Worm (Caenorhabditis elegans) whole organism, L4 larva: ENCODE data around the gene K08B12.1.

ENCODE experiments used
- D1046.2 ChIP-seq: fragments of 200-800 bp; sonication (Bioruptor generic); IDR thresholded peaks from 2 replicates; pipeline ENCODE4 v1.3.6; 2022; ENCODE audit warnings: missing genetic modification characterization, missing compliant biosample characterization
- F10B5.3 ChIP-seq: sonication (generic microtip); optimal IDR thresholded peaks from 2 replicates; lab custom pipeline; 2016; ENCODE audit warnings: mild to moderate bottlenecking, missing genetic modification characterization, missing compliant biosample characterization
- F44E2.7 ChIP-seq: fragments of 200-800 bp; sonication (Bioruptor generic); IDR thresholded peaks from 2 replicates; pipeline ENCODE4 v2.1.2; 2022; ENCODE audit warnings: missing genetic modification characterization, missing compliant biosample characterization
- T20F7.1 ChIP-seq: fragments of 200-800 bp; sonication (Bioruptor generic); optimal IDR thresholded peaks from 2 replicates; lab custom pipeline; 2018; ENCODE audit warnings: mild to moderate bottlenecking, missing genetic modification characterization, missing compliant biosample characterization
- T26A8.4 ChIP-seq: fragments of 200-800 bp; sonication (Bioruptor generic); IDR thresholded peaks from 2 replicates; pipeline ENCODE4 v1.3.6; 2022; ENCODE audit warnings: missing genetic modification characterization, missing compliant biosample characterization
- Y105C5A.15 ChIP-seq: fragments of 200-800 bp; sonication (Bioruptor generic); IDR thresholded peaks from 2 replicates; pipeline ENCODE4 v1.3.6; 2022; ENCODE audit warnings: missing genetic modification characterization, missing compliant biosample characterization
- ZK337.2 ChIP-seq: fragments of 200-800 bp; sonication (Bioruptor generic); IDR thresholded peaks from 2 replicates; pipeline ENCODE4 v1.3.6; 2022; ENCODE audit warnings: missing genetic modification reagents, missing genetic modification characterization, missing compliant biosample characterization
- ZK546.5 ChIP-seq, 2 experiments: sonication (generic microtip); optimal IDR thresholded peaks; 2 replicates each; lab custom pipeline; 2017; ENCODE audit warnings: missing biosample characterization in 2 of 2, missing genetic modification characterization in 2 of 2
- ama-1 ChIP-seq: fragments of 150-350 bp; optimal IDR thresholded peaks from 2 replicates; lab custom pipeline; 2014; ENCODE audit warnings: inconsistent platforms, mixed read lengths
- arid-1 ChIP-seq: fragments of 200-800 bp; sonication (Bioruptor generic); conservative IDR thresholded peaks from 2 replicates; pipeline ENCODE4 v1.3.6; 2022; ENCODE audit warnings: missing genetic modification reagents, missing genetic modification characterization, missing compliant biosample characterization
- attf-4 ChIP-seq: sonication (generic microtip); optimal IDR thresholded peaks from 3 replicates; lab custom pipeline; 2017; ENCODE audit warnings: missing biosample characterization, missing genetic modification characterization
- ceh-28 ChIP-seq: fragments of 150-350 bp; optimal IDR thresholded peaks from 2 replicates; lab custom pipeline; 2014; ENCODE audit warnings: missing biosample characterization, missing genetic modification reagents, missing genetic modification characterization
- ceh-82 ChIP-seq: sonication (generic microtip); optimal IDR thresholded peaks from 2 replicates; lab custom pipeline; 2017; ENCODE audit warnings: missing biosample characterization, missing genetic modification characterization
- ces-1 ChIP-seq: fragments of 150-350 bp; sonication (generic microtip); optimal IDR thresholded peaks from 4 replicates; lab custom pipeline; 2014; ENCODE audit warnings: missing biosample characterization, missing genetic modification reagents, missing genetic modification characterization
- ctbp-1 ChIP-seq: fragments of 200-800 bp; sonication (Bioruptor generic); IDR thresholded peaks from 2 replicates; pipeline ENCODE4 v1.3.6; 2022; ENCODE audit warnings: missing genetic modification reagents, missing genetic modification characterization, missing compliant biosample characterization
- daf-12 ChIP-seq: fragments of 150-350 bp; optimal IDR thresholded peaks from 2 replicates; lab custom pipeline; 2014; ENCODE audit warnings: missing biosample characterization, missing genetic modification reagents, missing genetic modification characterization
- dmd-8 ChIP-seq: fragments of 200-800 bp; sonication (Bioruptor generic); IDR thresholded peaks from 2 replicates; pipeline ENCODE4 v1.3.6; 2022; ENCODE audit warnings: missing genetic modification characterization, missing compliant biosample characterization
- dpl-1 ChIP-seq: fragments of 150-350 bp; optimal IDR thresholded peaks from 2 replicates; lab custom pipeline; 2014; ENCODE audit warnings: missing biosample characterization, missing genetic modification reagents, missing genetic modification characterization
- duxl-1 ChIP-seq: sonication (generic microtip); optimal IDR thresholded peaks from 2 replicates; lab custom pipeline; 2016; ENCODE audit warnings: mild to moderate bottlenecking, missing genetic modification characterization, moderate library complexity, missing compliant biosample characterization; ENCODE audit not compliant: poor library complexity
- egl-43 ChIP-seq: fragments of 200-800 bp; sonication (Bioruptor generic); IDR thresholded peaks from 2 replicates; pipeline ENCODE4 v1.3.6; 2022; ENCODE audit warnings: missing genetic modification reagents, missing genetic modification characterization, missing compliant biosample characterization
- gei-8 ChIP-seq: fragments of 200-800 bp; sonication (Bioruptor generic); optimal IDR thresholded peaks from 2 replicates; lab custom pipeline; 2018; ENCODE audit warnings: mild to moderate bottlenecking, missing genetic modification characterization, missing compliant biosample characterization
- hlh-11 ChIP-seq: fragments of 200-800 bp; sonication (Bioruptor generic); optimal IDR thresholded peaks from 2 replicates; lab custom pipeline; 2018; ENCODE audit warnings: mild to moderate bottlenecking, missing genetic modification characterization, missing compliant biosample characterization
- hmg-1.1 ChIP-seq: fragments of 200-800 bp; sonication (Bioruptor generic); IDR thresholded peaks from 2 replicates; pipeline ENCODE4 v1.3.6; 2022; ENCODE audit warnings: missing genetic modification reagents, missing genetic modification characterization, missing compliant biosample characterization
- jun-1 ChIP-seq: fragments of 150-350 bp; optimal IDR thresholded peaks from 2 replicates; lab custom pipeline; 2014; ENCODE audit warnings: missing biosample characterization, missing genetic modification reagents, missing genetic modification characterization
- lin-13 ChIP-seq: fragments of 150-350 bp; optimal IDR thresholded peaks from 2 replicates; lab custom pipeline; 2014; ENCODE audit warnings: missing biosample characterization, missing genetic modification reagents, missing genetic modification characterization
- lir-3 ChIP-seq: sonication (generic microtip); optimal IDR thresholded peaks from 2 replicates; lab custom pipeline; 2016; ENCODE audit warnings: mild to moderate bottlenecking, missing genetic modification characterization, missing compliant biosample characterization
- lsy-2 ChIP-seq, 2 experiments: fragments of 150-350 bp in 1 of 2; sonication (generic microtip) in 1 of 2; optimal IDR thresholded peaks; 2 replicates each; lab custom pipeline; 2014 to 2017; ENCODE audit warnings: missing biosample characterization in 2 of 2, missing genetic modification characterization in 2 of 2
- madf-9 ChIP-seq: fragments of 200-800 bp; sonication (Bioruptor generic); conservative IDR thresholded peaks from 2 replicates; pipeline ENCODE4 v1.3.6; 2022; ENCODE audit warnings: missing genetic modification reagents, missing genetic modification characterization, missing compliant biosample characterization
- mdl-1 ChIP-seq, 2 experiments: fragments of 150-350 bp in 1 of 2; sonication (generic microtip) in 1 of 2; optimal IDR thresholded peaks; 2 replicates each; lab custom pipeline; 2014 to 2017; ENCODE audit warnings: missing biosample characterization in 2 of 2, missing genetic modification characterization in 2 of 2
- mdt-29 ChIP-seq: fragments of 200-800 bp; sonication (Bioruptor generic); IDR thresholded peaks from 2 replicates; pipeline ENCODE4 v1.3.6; 2022; ENCODE audit warnings: missing genetic modification reagents, missing genetic modification characterization, missing compliant biosample characterization
- mes-2 ChIP-seq: sonication (generic microtip); optimal IDR thresholded peaks from 2 replicates; lab custom pipeline; 2016; ENCODE audit warnings: missing genotype, mild to moderate bottlenecking, missing genetic modification characterization, missing compliant biosample characterization; ENCODE audit not compliant: poor library complexity, severe bottlenecking
- mxl-3 ChIP-seq: fragments of 200-800 bp; sonication (Bioruptor generic); optimal IDR thresholded peaks from 2 replicates; lab custom pipeline; 2018; ENCODE audit warnings: mild to moderate bottlenecking, missing genetic modification characterization, missing compliant biosample characterization
- nhr-102 ChIP-seq: sonication (generic microtip); optimal IDR thresholded peaks from 2 replicates; lab custom pipeline; 2016; ENCODE audit warnings: mild to moderate bottlenecking, missing genetic modification characterization, moderate library complexity, missing compliant biosample characterization
- nhr-237 ChIP-seq: sonication (generic microtip); optimal IDR thresholded peaks from 2 replicates; lab custom pipeline; 2017; ENCODE audit warnings: missing biosample characterization, missing genetic modification characterization
- nhr-28 ChIP-seq: fragments of 150-350 bp; optimal IDR thresholded peaks from 2 replicates; lab custom pipeline; 2014; ENCODE audit warnings: missing biosample characterization, missing genetic modification characterization
- nhr-41 ChIP-seq: fragments of 200-800 bp; sonication (Bioruptor generic); IDR thresholded peaks from 2 replicates; pipeline ENCODE4 v1.3.6; 2022; ENCODE audit warnings: missing genetic modification reagents, missing genetic modification characterization, missing compliant biosample characterization
- nhr-76 ChIP-seq: fragments of 150-350 bp; optimal IDR thresholded peaks from 2 replicates; lab custom pipeline; 2014; ENCODE audit warnings: missing biosample characterization, missing genetic modification characterization
- nhr-77 ChIP-seq: fragments of 150-350 bp; optimal IDR thresholded peaks from 2 replicates; lab custom pipeline; 2014; ENCODE audit warnings: missing biosample characterization, missing genetic modification characterization
- pha-4 ChIP-seq, 2 experiments: fragments of 150-350 bp in 1 of 2; fragments of 200-800 bp in 1 of 2; sonication (Bioruptor generic) in 1 of 2; IDR thresholded peaks in 1 of 2; optimal IDR thresholded peaks in 1 of 2; 2 replicates each; pipeline versions ENCODE4 v1.3.6 to Lab custom; 2014 to 2022; ENCODE audit warnings: missing genetic modification characterization in 2 of 2, missing genetic modification reagents in 2 of 2, missing biosample characterization in 1 of 2, missing compliant biosample characterization in 1 of 2
- pqm-1 ChIP-seq: sonication (generic microtip); optimal IDR thresholded peaks from 2 replicates; lab custom pipeline; 2017; ENCODE audit warnings: missing biosample characterization, missing genetic modification characterization
- rbr-2 ChIP-seq: sonication (generic microtip); optimal IDR thresholded peaks from 2 replicates; lab custom pipeline; 2016; ENCODE audit warnings: missing genotype, missing genetic modification characterization, missing compliant biosample characterization
- set-16 ChIP-seq: fragments of 200-800 bp; sonication (Bioruptor generic); IDR thresholded peaks from 2 replicates; pipeline ENCODE4 v1.3.6; 2022; ENCODE audit warnings: missing genetic modification reagents, missing genetic modification characterization, missing compliant biosample characterization
- snpc-1.2 ChIP-seq: fragments of 200-800 bp; sonication (Bioruptor generic); IDR thresholded peaks from 2 replicates; pipeline ENCODE4 v1.3.6; 2022; ENCODE audit warnings: missing genetic modification reagents, missing genetic modification characterization, missing compliant biosample characterization
- spr-3 ChIP-seq: fragments of 200-800 bp; sonication (Bioruptor generic); optimal IDR thresholded peaks from 2 replicates; lab custom pipeline; 2018; ENCODE audit warnings: mild to moderate bottlenecking, missing genetic modification characterization, missing compliant biosample characterization
- tag-97 ChIP-seq: fragments of 200-800 bp; sonication (Bioruptor generic); IDR thresholded peaks from 2 replicates; pipeline ENCODE4 v1.3.6; 2022; ENCODE audit warnings: missing genetic modification characterization, missing compliant biosample characterization
- tra-1 ChIP-seq: fragments of 200-800 bp; sonication (Bioruptor generic); IDR thresholded peaks from 2 replicates; pipeline ENCODE4 v1.3.6; 2022; ENCODE audit warnings: missing genetic modification reagents, missing genetic modification characterization, missing compliant biosample characterization
- unc-130 ChIP-seq: sonication (generic microtip); optimal IDR thresholded peaks from 2 replicates; lab custom pipeline; 2016; ENCODE audit warnings: missing genetic modification reagents, missing genetic modification characterization, missing compliant biosample characterization
- unc-39 ChIP-seq: sonication (generic microtip); optimal IDR thresholded peaks from 2 replicates; lab custom pipeline; 2017; ENCODE audit warnings: missing biosample characterization, missing genetic modification characterization
- zfp-2 ChIP-seq: sonication (generic microtip); optimal IDR thresholded peaks from 2 replicates; lab custom pipeline; 2016; ENCODE audit warnings: mild to moderate bottlenecking, missing genetic modification characterization, missing compliant biosample characterization
- zfp-3 ChIP-seq: fragments of 200-800 bp; sonication (Bioruptor generic); conservative IDR thresholded peaks from 2 replicates; pipeline ENCODE4 v1.3.6; 2022; ENCODE audit warnings: missing genetic modification reagents, missing genetic modification characterization, missing compliant biosample characterization

Gene K08B12.1

ce11 chrV:6267237-6267812 lies 8.2 kb downstream of the K08B12.1 start, which contains the start of gene mrck-1 (continued):
- no peak for TF ChIP-seq ceh-82 (tag; lab: Kevin White, UChicago)
- no peak for TF ChIP-seq dmd-8 (GFP tag; lab: Robert Waterston, UW)
- TF ChIP-seq lir-3, result no peak
- TF ChIP-seq ctbp-1 (GFP tag; lab: Robert Waterston, UW), result peak; percentile 97
- no peak for TF ChIP-seq unc-130
- TF ChIP-seq T26A8.4 (GFP tag; lab: Robert Waterston, UW), result peak; percentile 83
- peak; percentile 84 for TF ChIP-seq arid-1 (GFP tag; lab: Robert Waterston, UW)
- TF ChIP-seq Y105C5A.15, result no peak
- TF ChIP-seq jun-1 (tag; lab: Kevin White, UChicago), result peak; percentile 51
- TF ChIP-seq ceh-28 (tag; lab: Kevin White, UChicago), result no peak
- no peak for TF ChIP-seq nhr-76
- peak; percentile 81 for TF ChIP-seq dpl-1
- TF ChIP-seq egl-43 (GFP tag; lab: Robert Waterston, UW), result peak; percentile 81
- no peak for TF ChIP-seq F44E2.7
- TF ChIP-seq unc-39 (tag; lab: Kevin White, UChicago), result no peak
- peak; percentile 45 for TF ChIP-seq ama-1 (lab: Kevin White, UChicago)
- no peak for TF ChIP-seq attf-4
- 0 out of 2 replicates have a peak, but pooled peaks have one; percentile 27 for TF ChIP-seq snpc-1.2
- TF ChIP-seq T20F7.1 (GFP tag; lab: Kevin White, UChicago), result no peak
- TF ChIP-seq tra-1 (GFP tag; lab: Robert Waterston, UW), result peak; percentile 88
- peak; percentile 94 for TF ChIP-seq rbr-2 (tag; lab: Kevin White, UChicago)
- no peak for TF ChIP-seq ZK546.5 (tag; optimal IDR thresholded peaks at IDR 0.05; lab: Kevin White, UChicago)
- no peak for TF ChIP-seq daf-12 (tag; lab: Kevin White, UChicago)
- TF ChIP-seq nhr-28 (tag; lab: Kevin White, UChicago), result peak; percentile 72
- TF ChIP-seq set-16 (GFP tag; lab: Robert Waterston, UW), result peak; percentile 62; the same call in 1 of the 2 replicates
- peak; percentile 96 for TF ChIP-seq ces-1
- TF ChIP-seq mxl-3 (GFP tag; lab: Kevin White, UChicago), result peak; percentile 88
- no peak for TF ChIP-seq zfp-3
- peak; percentile 72 to 92 for TF ChIP-seq lsy-2 (tag; optimal IDR thresholded peaks at IDR 0.05; lab: Kevin White, UChicago)
- TF ChIP-seq F10B5.3 (tag; lab: Kevin White, UChicago), result peak; percentile 50
- no peak for TF ChIP-seq pqm-1 (tag; lab: Kevin White, UChicago)
- TF ChIP-seq nhr-237, result no peak
- TF ChIP-seq pha-4 (GFP tag; IDR thresholded peaks at IDR 0.05; lab: Robert Waterston, UW), result no peak
- no peak for TF ChIP-seq pha-4 (tag; optimal IDR thresholded peaks at IDR 0.05; lab: Kevin White, UChicago)
- TF ChIP-seq hmg-1.1 (GFP tag; lab: Robert Waterston, UW), result peak; percentile 90
- TF ChIP-seq mdl-1 (tag; optimal IDR thresholded peaks at IDR 0.05; lab: Kevin White, UChicago), result peak in 1 of 2 experiments; percentile 70
- TF ChIP-seq spr-3, result peak; percentile 64
- no peak for TF ChIP-seq zfp-2 (tag; lab: Kevin White, UChicago)
- TF ChIP-seq lin-13 (GFP tag; lab: Kevin White, UChicago), result peak; percentile 86
- TF ChIP-seq mdt-29 (GFP tag; lab: Robert Waterston, UW), result no peak
- TF ChIP-seq nhr-102 (tag; lab: Kevin White, UChicago), result peak; percentile 86
- peak; percentile 55; the same call in 1 of the 2 replicates for TF ChIP-seq nhr-41 (GFP tag; lab: Robert Waterston, UW)
- no peak for TF ChIP-seq gei-8 (GFP tag; lab: Kevin White, UChicago)
- peak; percentile 72; the same call in 1 of the 2 replicates for TF ChIP-seq madf-9 (GFP tag; lab: Robert Waterston, UW)
- TF ChIP-seq duxl-1 (tag; lab: Kevin White, UChicago), result peak; percentile 58
- no peak for TF ChIP-seq tag-97 (GFP tag; lab: Robert Waterston, UW)
- TF ChIP-seq nhr-77 (tag; lab: Kevin White, UChicago), result peak; percentile 58
- peak; percentile 94 for TF ChIP-seq hlh-11
- peak; percentile 31; the same call in 1 of the 2 replicates for TF ChIP-seq ZK337.2 (GFP tag; lab: Robert Waterston, UW)
- peak; percentile 92 for TF ChIP-seq mes-2 (tag; lab: Kevin White, UChicago)
- no peak for TF ChIP-seq D1046.2 (GFP tag; lab: Robert Waterston, UW)
